Worm (Caenorhabditis elegans): ENCODE measurements around the gene C29F7.2.

Gene C29F7.2

DNA sequence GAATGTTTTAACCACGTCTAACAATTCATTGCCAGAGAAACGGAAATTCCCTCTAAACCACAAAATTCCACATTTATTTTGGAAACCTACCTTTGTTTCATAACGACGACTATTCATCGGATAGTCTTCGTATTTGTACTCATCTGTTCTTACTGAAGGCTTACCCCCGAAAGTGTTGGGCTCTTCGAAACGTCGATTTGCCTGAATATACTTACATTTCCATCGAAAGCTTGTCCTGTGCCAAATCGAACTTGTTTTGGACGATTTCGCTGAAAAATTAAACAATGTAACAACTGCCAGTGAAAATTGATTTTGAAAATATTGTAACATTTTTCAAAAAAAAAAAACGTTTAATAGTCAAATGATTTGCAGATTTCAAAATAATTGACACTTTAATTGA lies 46.6 kb downstream of the C29F7.2 start, which contains the start of gene F02D10.3:
Gene F02D10.3 (minus strand): TSS at position 101 of the 400 bp plus-strand sequence.
- TF ChIP-seq unc-62 (GFP tag; optimal IDR thresholded peaks at IDR 0.05), result no peak

- no peak for TF ChIP-seq unc-62 (GFP tag; optimal IDR thresholded peaks at IDR 0.05)
Measured at ce11 chrX:13463793-13464192, 47.9 kb downstream of the C29F7.2 start, which contains the start of gene F02D10.2. F02D10.2 (minus strand) TSS chrX:13463893.

DNA sequence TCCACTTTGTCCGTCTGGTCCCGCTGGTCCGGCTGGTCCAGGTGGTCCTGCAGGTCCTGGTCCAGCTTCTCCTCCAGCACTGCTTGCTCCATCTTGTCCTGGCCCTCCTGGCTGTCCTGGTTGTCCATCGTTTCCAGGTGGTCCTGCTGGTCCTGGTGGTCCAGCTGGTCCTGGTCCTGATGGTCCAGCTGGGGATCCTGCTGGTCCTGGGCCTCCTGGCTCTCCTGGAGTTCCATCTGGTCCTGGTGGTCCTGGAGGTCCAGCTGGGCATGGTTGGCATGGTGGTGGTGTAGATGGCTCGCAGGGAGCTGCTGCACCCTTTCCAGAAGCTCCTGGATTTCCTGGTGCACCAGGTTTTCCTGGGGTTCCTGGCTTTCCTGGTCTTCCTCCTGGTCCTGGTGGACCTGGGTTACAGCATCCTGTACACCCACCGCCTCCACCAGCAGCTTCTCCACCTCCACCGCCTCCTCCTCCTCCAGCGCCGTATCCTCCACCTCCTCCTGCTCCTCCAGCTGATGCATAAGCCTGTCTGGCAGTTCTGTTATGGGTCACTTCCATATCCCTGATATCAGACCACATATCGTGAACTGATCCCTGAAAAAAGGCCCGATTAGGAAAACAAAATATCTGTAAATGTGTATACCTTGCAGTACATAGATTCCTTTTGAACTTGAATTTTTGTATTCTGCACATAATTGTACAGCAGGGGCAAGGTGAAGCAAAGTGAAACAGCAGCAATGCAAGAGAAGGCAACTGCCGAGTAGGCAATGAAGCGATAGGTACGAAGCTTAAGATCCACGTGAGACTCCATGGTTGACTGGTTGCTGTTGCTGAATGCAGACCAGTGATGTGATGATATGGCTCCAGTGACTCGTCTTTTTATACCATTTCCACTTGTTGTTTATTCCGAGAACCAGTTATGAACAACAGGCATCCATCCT lies 51.3 kb downstream of the C29F7.2 start, which contains the start of gene col-183:
Gene col-183 (minus strand): TSS at position 839 of the 941 bp plus-strand sequence.
- TF ChIP-seq unc-62 (GFP tag; optimal IDR thresholded peaks at IDR 0.05), result no peak
